Worm (Caenorhabditis elegans): Measurements from ENCODE around the gene F14D7.6.
"Not testable (repeated sequence)": the region's sequence is repeated elsewhere in the genome, so short reads cannot be mapped to it uniquely, and the experiment has no call there.

The F14D7.6 gene

ce11 chrV:14296499-14296898 lies 4.7 kb upstream of the F14D7.6 start, which contains the start of gene F14D7.3:
TSS of gene F14D7.3 (plus strand) at chrV:14296799.
- no peak for TF ChIP-seq egl-5 (tag; optimal IDR thresholded peaks at IDR 0.05)
- TF ChIP-seq nhr-77 (tag; optimal IDR thresholded peaks at IDR 0.05), result no peak
- no peak for TF ChIP-seq nfya-1 (tag; optimal IDR thresholded peaks at IDR 0.05; ENCODE audit: insufficient read depth)
- TF ChIP-seq nhr-12 (tag; optimal IDR thresholded peaks at IDR 0.05), result no peak
- TF ChIP-seq fkh-2 (tag; optimal IDR thresholded peaks at IDR 0.05), result no peak
- no peak for TF ChIP-seq nhr-43 (tag; optimal IDR thresholded peaks at IDR 0.05; ENCODE audit: poor library complexity, severe bottlenecking)
- no peak for TF ChIP-seq elt-1 (tag; optimal IDR thresholded peaks at IDR 0.05)

ce11 chrV:14299569-14300064 lies 1.6 kb upstream of the F14D7.6 start, which contains the start of the genes spig-3 and F14D7.12:
TSS of gene spig-3 (minus strand) at chrV:14299669.
TSS of gene F14D7.12 (plus strand) at chrV:14300014.
- TF ChIP-seq elt-2 (tag; optimal IDR thresholded peaks at IDR 0.05), result no peak
- no peak for TF ChIP-seq ceh-28 (tag; optimal IDR thresholded peaks at IDR 0.05)
- no peak for TF ChIP-seq hmg-11 (tag; optimal IDR thresholded peaks at IDR 0.05)
- TF ChIP-seq tbx-2 (tag; optimal IDR thresholded peaks at IDR 0.05), result no peak
- TF ChIP-seq lsy-12 (tag; optimal IDR thresholded peaks at IDR 0.05), result no peak

ce11 chrV:14306771-14307170 lies 5.6 kb downstream of the F14D7.6 start, which contains the start of gene spig-4:
TSS of gene spig-4 (minus strand) at chrV:14306871.
- TF ChIP-seq hmg-11 (tag; optimal IDR thresholded peaks at IDR 0.05); nhr-11 (tag; optimal IDR thresholded peaks at IDR 0.05); fkh-10 (GFP tag; optimal IDR thresholded peaks at IDR 0.05): not testable (repeated sequence)

- not testable (repeated sequence) for TF ChIP-seq mdl-1, R02D3.7, ceh-28 (tag; optimal IDR thresholded peaks at IDR 0.05)
These were observed 7.0 kb downstream of the F14D7.6 start, which contains the start of gene spig-5 for ce11 chrV:14308164-14308563. TSS of gene spig-5 (plus strand) at chrV:14308464.

ce11 chrV:14309632-14310031 lies 8.4 kb downstream of the F14D7.6 start, which contains the start of gene F14D7.14:
TSS of gene F14D7.14 (plus strand) at chrV:14309932.
- TF ChIP-seq skn-1 (tag; optimal IDR thresholded peaks at IDR 0.05); R02D3.7 (tag; optimal IDR thresholded peaks at IDR 0.05); fkh-10 (GFP tag; optimal IDR thresholded peaks at IDR 0.05): not testable (repeated sequence)

- TF ChIP-seq nfya-1 (tag; optimal IDR thresholded peaks at IDR 0.05; ENCODE audit: insufficient read depth) (no peak), egl-5 (tag; optimal IDR thresholded peaks at IDR 0.05) (no peak), nhr-28 (tag; optimal IDR thresholded peaks at IDR 0.05) (no peak), ceh-16 (tag; optimal IDR thresholded peaks at IDR 0.05) (no peak), ztf-11 (tag; optimal IDR thresholded peaks at IDR 0.05) (no peak), nhr-23 (tag; optimal IDR thresholded peaks at IDR 0.05) (no peak), ZK546.5 (tag; optimal IDR thresholded peaks at IDR 0.05) (no peak), fkh-2 (tag; optimal IDR thresholded peaks at IDR 0.05) (no peak), nhr-237 (tag; optimal IDR thresholded peaks at IDR 0.05) (no peak), elt-1 (tag; optimal IDR thresholded peaks at IDR 0.05) (no peak), aly-2 (tag; optimal IDR thresholded peaks at IDR 0.05) (no peak), sea-2 (GFP tag; optimal IDR thresholded peaks at IDR 0.05) (no peak), fos-1 (tag; optimal IDR thresholded peaks at IDR 0.05) (no peak), zag-1 (tag; optimal IDR thresholded peaks at IDR 0.05) (no peak), mml-1 (tag; optimal IDR thresholded peaks at IDR 0.05) (no peak)
These were observed 9.9 kb downstream of the F14D7.6 start, which contains the start of gene ddn-3 for ce11 chrV:14311115-14311514. TSS of gene ddn-3 (minus strand) at chrV:14311215.

- TF ChIP-seq ama-1 (optimal IDR thresholded peaks at IDR 0.05) (no peak), fos-1 (tag; optimal IDR thresholded peaks at IDR 0.05) (no peak), nhr-43 (tag; optimal IDR thresholded peaks at IDR 0.05; ENCODE audit: poor library complexity, severe bottlenecking) (no peak)
These were observed 11.5 kb downstream of the F14D7.6 start, which contains the start of gene F14D7.8 for ce11 chrV:14312695-14313094. TSS of gene F14D7.8 (minus strand) at chrV:14312795.

Data from whole organism, L3 larva.